Fruit fly (Drosophila melanogaster) whole organism, adult: Measurements from ENCODE around the gene msi.

Experiments
- CG1620 ChIP-seq: fragments of 200-800 bp; sonication (Bioruptor generic); optimal IDR thresholded peaks from 2 replicates; lab custom pipeline; 2016; ENCODE audit warnings: missing biosample characterization, missing genetic modification characterization
- Clk ChIP-seq: fragments of 200-800 bp; sonication (Bioruptor generic); optimal IDR thresholded peaks from 2 replicates; lab custom pipeline; 2017; ENCODE audit warnings: missing biosample characterization, missing genetic modification characterization
- bab1 ChIP-seq: fragments of 200-800 bp; sonication (Bioruptor generic); optimal IDR thresholded peaks from 3 replicates; lab custom pipeline; 2019; ENCODE audit warnings: missing biosample characterization, mild to moderate bottlenecking, missing genetic modification characterization, moderate library complexity
- cnc ChIP-seq, 2 experiments: fragments of >200 bp; optimal IDR thresholded peaks; 2 replicates each; lab custom pipeline; 2017
- kay ChIP-seq: fragments of 200-800 bp; sonication (Bioruptor generic); peaks from one replicate; lab custom pipeline; 2016; ENCODE audit warnings: missing biosample characterization, missing genetic modification characterization, borderline replicate concordance
- tj ChIP-seq: fragments of 200-800 bp; sonication (Bioruptor generic); optimal IDR thresholded peaks from 3 replicates; lab custom pipeline; 2017; ENCODE audit warnings: missing biosample characterization, mild to moderate bottlenecking, missing genetic modification characterization, moderate library complexity

DNA sequence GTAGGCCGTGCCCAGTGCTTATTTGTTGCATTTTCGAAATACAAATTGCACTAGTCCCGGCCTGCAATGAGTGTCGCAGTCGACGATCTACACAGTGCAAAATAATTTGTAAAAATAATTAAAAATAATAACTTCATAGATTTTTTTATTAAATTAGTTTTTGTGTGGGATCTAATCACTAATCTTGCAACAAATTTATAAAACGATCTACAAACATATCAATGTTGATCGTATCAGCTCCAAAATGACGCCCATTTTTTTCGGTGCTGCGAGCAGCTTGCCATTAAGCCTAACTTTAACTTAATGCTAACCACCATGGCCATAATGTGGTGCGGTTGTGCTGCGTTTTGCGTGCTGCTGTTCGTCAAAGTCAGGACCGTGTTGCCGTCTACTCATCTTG lies 135.5 kb downstream of the msi start:
- no peak for TF ChIP-seq CG1620 (GFP tag; lab: Kevin White, UChicago)
- TF ChIP-seq cnc (optimal IDR thresholded peaks at IDR 0.05; lab: Kevin White, UChicago): no peak
- TF ChIP-seq Clk (GFP tag; lab: Kevin White, UChicago): no peak
- TF ChIP-seq tj (GFP tag; lab: Kevin White, UChicago): no peak
- TF ChIP-seq bab1 (GFP tag; lab: Kevin White, UChicago): peak; percentile 44
- no peak for TF ChIP-seq kay
